Worm (Caenorhabditis elegans) whole organism, L2 larva: ENCODE measurements around the gene srh-8.

ENCODE experiments used
- ZK546.5 ChIP-seq: sonication (generic microtip); optimal IDR thresholded peaks from 2 replicates; lab custom pipeline; 2017; ENCODE audit warnings: missing biosample characterization, missing genetic modification characterization
- elt-1 ChIP-seq: fragments of 150-350 bp; optimal IDR thresholded peaks from 2 replicates; lab custom pipeline; 2014; ENCODE audit warnings: missing biosample characterization, missing genetic modification characterization
- nhr-10 ChIP-seq: sonication (generic microtip); optimal IDR thresholded peaks from 2 replicates; lab custom pipeline; 2017; ENCODE audit warnings: missing biosample characterization, missing genetic modification characterization
- nhr-25 ChIP-seq: fragments of 150-350 bp; sonication (generic microtip); optimal IDR thresholded peaks from 3 replicates; lab custom pipeline; 2014; ENCODE audit warnings: missing biosample characterization, missing genetic modification characterization
- snpc-4 ChIP-seq: fragments of 150-350 bp; optimal IDR thresholded peaks from 2 replicates; lab custom pipeline; 2014; ENCODE audit warnings: missing biosample characterization, missing genetic modification characterization

The srh-8 gene

DNA sequence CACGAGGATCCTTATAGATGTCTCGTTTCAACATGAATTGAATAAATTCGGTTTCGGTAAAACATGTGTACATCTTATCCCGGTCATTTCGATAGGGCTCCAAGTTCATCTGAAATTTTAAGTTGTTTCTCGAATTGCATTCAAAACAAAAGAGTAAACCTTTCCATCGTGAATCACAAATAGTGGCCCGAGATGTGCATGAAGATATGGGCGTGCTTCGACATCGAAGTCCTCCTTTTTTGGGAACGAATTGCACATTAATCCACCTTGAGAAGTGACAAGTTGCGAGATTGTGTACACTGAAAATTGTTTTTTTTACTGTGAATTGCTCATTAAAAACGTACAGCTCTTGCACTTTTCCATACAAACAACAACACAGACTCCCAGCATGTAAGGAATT, 50.9 kb downstream of the srh-8 start:
- TF ChIP-seq nhr-10 (tag; lab: Kevin White, UChicago) (no peak), nhr-25 (no peak), elt-1 (tag; lab: Kevin White, UChicago) (no peak), ZK546.5 (tag; lab: Kevin White, UChicago) (no peak), snpc-4 (tag; lab: Kevin White, UChicago) (no peak)
